Fruit fly (Drosophila melanogaster) whole organism, larva: ENCODE data around the gene Acp29AB.

Source experiments
- noc ChIP-seq: fragments of 200-800 bp; sonication (Bioruptor generic); optimal IDR thresholded peaks from 3 replicates; lab custom pipeline; 2019; ENCODE audit warnings: missing biosample characterization, mild to moderate bottlenecking, missing genetic modification characterization, moderate library complexity

Acp29AB gene

DNA sequence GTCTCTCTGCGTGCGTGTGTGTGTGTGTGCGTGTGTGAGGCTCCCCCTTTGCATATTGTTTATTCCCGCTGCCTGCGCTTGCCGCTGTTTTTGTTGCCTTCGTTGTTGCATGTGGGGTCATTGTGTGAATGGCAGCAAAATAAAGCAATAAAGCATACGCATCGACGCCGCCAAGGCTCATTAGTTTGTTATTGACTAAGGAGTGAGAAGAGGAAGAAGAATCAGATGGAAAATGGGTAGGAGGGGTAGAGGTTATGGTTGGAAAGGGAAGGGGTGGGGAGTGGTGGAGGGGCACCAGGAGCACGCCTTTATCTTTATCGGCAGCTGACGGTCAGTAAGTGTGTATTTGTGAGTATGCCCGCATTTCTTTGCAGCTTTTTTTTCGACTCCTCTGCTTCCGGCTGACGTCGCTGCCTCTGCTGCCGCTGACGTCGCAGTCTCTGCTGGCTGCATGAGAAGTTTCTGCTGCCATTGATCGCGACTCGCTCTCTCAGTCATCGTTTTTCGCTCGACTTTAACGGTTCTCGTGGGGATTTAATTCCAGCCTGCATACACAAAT, 26.4 kb upstream of the Acp29AB start:
- no peak for TF ChIP-seq noc (tag; lab: Kevin White, UChicago)

DNA sequence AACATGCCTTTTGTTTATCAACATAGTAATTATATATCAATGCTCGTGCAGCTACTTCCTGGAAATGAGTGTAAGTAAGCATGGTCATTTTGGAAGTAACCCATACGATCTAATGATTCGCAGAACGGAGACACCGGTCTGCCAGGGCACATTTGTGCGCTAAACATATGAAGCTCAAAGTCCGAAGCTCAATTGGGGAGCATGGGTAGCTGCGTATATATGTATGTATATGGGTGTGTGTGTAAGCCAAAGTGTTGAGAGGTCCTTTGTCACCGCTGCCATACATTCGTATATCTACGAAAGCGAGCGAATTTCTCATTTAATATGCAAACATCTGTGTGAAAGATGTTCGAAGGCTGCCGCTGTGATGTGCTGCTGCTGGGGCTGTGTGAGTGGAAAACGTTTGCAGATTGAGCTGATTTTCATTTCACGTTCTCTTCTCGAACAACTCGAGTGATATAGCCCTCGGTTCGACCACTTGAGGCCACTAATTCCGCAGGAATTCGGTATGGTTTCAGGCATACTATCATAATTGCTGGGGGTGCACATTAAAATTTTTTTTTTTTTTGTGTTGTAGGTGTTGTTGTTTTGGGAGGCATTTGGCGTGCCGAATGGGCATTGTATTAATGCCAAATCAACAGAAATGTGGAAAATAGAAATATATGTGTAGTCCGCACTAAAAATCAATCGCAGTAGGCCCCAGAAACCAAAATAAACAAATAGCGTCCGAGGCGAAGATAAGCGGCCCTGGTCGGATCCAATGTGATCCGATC, 25.3 kb upstream of the Acp29AB start:
- TF ChIP-seq noc (tag; lab: Kevin White, UChicago), result no peak

DNA sequence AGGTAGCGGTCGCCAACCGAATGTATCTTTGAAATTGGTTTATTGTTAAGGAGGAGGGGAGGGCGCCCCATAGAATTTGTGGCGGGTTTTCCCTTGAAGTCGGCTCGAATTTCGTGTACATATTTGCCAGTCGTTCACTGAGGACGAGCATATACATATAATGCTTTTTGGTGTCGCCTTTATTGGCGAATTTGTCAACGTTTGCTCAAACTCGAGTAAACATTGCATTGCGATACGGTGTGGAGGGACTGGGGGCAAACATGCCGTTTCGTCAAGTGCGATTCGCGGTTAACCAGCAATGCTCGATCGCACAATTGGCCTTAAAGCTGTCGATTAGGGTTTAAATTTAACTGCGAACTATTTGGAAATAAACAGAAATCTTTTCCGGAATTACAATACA, 24.5 kb upstream of the Acp29AB start:
- no peak for TF ChIP-seq noc (tag; lab: Kevin White, UChicago)

DNA sequence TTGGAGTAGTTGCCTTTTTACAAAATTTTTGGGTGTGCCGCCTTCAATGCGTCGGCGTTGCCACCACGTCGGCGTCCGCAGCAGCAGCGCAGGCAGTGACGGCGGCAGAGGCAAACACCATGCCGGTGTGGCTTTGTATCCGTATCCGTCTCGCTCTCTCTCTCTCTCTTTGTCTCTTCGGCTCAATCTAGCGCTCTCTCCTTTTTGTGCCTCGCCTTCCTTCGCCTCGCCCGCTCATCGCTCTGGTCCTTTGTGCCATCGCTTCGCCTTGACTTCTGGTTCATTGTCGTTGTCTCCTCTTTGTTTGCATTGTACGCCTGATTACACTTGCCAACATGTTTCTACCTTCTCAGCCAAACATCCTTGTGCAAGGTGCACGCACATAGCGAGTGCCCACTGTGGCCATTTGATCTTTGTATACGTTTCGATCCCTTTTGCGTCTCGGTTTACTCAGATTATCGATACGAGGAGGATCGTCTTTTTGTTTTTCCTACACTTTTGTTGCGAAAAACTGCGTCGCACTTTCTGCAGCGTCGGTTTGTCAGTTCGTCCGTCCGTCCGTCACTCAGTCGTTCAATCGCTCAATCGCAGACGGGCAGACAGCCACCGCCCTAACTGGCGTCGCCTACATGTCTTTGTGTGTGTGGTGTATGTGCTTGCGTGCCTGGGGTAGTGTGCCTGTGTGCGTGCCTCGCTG, 23.5 kb upstream of the Acp29AB start:
- TF ChIP-seq noc (tag; lab: Kevin White, UChicago), result peak; percentile 21

DNA sequence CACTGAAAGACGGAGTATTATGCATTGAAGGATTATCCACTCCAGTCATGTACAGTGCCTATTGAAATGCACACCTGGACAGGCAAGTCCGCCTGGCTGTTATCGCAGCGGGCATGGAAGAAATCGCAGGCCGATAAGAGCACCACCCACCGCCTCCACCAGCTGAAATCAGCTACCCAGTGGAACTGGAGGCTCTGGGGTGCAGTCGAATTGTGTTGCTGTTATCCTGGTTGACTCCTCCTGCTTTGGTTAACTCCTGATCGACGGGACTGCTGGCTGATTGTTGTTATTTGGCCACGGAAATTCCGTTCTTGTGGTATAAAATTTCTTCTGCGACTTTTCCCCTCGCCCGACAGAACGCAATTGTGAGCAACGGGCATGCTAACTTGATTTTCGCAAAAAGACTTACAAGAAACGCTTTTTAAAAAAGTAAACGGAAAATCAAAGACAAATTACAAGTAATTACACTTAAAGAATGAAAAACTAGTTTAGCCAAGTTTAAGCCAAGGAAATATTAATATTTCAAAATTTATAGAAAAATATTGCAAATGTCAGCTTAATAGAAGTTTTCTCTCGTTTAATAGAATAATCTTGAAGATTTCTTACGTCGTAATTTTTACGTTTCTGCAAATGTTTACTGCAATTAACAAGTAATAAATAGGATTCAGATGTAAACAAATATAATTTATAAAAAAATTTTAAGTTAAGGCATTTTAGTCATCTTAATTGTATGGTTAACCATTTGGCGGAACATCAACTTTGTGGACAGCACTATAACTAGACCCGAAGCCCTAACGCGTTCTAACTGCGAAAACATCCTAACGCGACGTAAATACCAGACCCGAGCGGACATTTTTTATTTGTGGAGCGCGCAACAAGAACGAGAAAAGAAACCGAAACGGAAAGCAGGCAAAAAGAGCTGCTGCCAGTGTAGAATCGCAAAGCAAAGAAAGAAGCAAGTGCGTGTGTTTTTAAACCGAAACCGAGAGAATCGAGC, 22.2 kb upstream of the Acp29AB start, which contains the start of the genes CG13398 and Akap200:
Gene CG13398 (minus strand): TSS at position 370 of the 997 bp plus-strand sequence.
Gene Akap200 (plus strand): TSS at position 804 of the 997 bp plus-strand sequence.
- no peak for TF ChIP-seq noc (tag; lab: Kevin White, UChicago)

DNA sequence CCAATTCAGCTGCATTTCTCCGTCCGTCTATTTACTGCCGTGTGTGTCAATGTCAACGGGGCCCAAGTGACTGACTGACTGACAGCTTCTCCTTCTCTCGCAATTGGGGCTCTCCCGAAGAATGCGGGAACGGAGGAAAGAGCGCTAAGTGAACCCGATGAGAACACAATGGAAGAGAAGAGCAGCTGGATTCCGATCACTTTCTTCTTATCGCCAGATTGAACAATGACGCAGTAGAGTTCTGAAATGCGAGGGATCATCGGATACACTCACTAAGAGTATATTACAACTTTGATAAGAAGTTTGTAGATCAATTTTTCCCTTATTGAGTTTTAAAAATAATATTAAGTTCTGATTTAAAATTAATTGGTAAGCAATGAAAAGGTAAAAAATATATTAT, 18.5 kb upstream of the Acp29AB start, which contains the start of gene Naglu:
Gene Naglu (minus strand): TSS at position 339 of the 400 bp plus-strand sequence.
- TF ChIP-seq noc (tag; lab: Kevin White, UChicago), result no peak

DNA sequence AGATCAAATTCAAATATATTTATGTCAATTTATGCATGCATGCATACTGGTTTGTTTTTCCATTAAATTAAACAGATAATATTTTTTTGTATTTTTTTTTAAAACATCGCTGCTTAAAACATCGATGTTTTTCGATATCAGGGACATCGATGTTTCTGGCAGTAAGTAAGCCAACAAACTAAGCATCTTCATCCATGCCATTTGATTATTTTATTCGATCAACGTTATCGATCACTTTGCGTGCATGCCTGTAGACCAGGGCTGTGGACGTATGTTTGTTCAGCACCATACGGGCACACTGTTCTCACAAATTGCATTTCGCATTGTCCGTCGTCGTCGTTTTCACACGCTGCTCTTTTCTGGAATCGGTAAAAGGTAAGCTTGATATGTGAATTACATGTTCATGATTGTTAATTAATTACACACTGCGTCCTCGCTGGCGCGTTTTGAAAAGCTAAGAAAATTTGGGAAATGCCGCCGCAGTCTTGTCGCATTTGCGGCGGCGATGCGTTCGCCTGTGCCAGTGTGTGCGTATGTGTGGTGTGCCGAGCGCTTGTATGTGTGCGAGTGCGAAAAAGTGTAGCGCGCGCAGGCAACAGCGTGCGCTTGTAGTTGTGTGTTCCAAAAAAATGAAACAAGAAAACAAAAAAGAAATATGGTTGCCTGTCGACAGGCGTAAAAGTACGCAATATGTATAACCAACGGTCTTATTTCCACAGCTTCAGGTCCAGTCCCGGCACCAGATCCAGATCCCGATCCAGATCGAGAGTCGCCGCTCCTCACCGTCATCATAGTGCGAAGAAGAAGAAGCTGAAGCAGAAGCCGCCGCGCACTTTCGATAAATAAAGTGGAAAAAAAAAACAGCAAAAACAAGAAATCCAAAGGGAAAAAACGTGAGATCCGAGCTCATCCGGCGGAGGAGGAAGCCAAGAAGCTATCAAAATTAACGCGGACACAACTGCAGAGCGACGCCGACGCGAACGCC, 10.6 kb upstream of the Acp29AB start, which contains the start of gene emb:
Gene emb (plus strand): TSS at position 288 of the 985 bp plus-strand sequence.
- peak; percentile 44 for TF ChIP-seq noc (tag; lab: Kevin White, UChicago)

DNA sequence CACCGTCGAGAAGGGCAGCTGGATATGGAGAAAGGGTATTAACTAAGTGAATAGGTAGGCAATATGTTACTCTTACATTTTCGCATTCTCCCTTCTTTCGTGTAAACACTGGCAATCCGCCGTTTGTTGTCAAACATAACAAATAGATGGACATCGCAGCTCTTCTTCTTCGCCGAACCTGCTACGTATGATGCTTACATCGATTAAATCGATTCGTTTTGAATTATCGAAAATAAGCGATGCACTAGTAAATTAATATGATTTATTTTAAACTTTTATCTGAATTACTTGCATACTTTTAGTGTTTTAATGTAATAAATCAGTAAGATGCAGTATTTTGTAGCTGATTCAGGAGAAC, 9.9 kb upstream of the Acp29AB start, which contains the start of gene fy:
Gene fy (minus strand): TSS at position 353 of the 358 bp plus-strand sequence.
- no peak for TF ChIP-seq noc (tag; lab: Kevin White, UChicago)

DNA sequence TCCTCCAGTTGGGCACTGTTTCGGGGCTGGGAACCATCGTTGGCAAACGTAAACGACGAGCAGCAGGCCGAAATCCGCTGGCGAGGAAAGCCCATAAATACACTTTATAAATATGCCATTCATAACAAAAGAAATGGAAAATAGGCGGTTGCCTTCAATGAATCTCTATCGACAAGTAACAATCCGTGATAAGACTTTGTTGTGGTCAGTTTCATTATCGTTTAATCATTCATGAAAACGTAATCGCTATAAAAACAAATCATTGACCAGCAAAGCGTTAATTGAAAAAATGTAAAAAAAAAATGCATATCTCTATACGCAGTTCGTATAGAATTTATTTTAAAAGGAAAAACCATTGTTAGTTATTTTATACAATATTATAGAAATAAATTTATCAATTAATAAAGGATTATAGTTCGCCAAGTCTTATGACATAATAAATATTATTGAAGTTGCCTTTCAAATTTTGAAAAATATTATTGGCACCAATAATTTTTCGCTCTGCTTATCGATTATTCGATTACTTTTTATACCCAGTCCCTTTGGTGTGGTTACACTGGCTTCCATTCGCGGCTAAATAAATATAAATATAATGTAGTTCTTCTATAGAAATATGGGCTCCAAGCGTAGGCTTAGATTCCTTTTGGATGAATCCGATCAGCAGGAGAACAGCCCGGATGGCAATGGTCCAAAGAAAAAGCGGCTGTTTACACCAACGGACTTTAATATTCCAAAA, 7.0 kb upstream of the Acp29AB start, which contains the start of gene CG31898:
Gene CG31898 (plus strand): TSS at position 559 of the 736 bp plus-strand sequence.
- TF ChIP-seq noc (tag; lab: Kevin White, UChicago), result no peak

DNA sequence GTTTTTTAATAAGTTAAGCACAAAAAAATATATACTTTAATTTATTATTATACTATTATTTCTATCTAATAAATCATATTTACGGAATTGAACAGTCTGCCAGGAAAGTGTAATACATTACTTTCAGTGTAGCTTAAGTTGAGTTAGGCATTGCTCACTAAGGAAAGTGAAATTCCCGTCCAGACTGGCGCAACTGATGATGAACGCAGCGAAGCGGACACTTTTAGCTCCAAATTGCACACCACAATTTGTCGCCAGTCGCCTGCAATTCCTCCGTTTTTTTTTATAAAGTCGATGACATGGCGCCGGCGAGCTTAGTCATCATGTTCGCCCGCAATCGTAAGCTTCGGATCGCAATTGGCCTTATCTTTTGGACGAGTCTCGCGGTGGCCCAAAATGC, 5.7 kb upstream of the Acp29AB start, which contains the start of gene CG13386:
Gene CG13386 (plus strand): TSS at position 301 of the 400 bp plus-strand sequence.
- no peak for TF ChIP-seq noc (tag; lab: Kevin White, UChicago)

DNA sequence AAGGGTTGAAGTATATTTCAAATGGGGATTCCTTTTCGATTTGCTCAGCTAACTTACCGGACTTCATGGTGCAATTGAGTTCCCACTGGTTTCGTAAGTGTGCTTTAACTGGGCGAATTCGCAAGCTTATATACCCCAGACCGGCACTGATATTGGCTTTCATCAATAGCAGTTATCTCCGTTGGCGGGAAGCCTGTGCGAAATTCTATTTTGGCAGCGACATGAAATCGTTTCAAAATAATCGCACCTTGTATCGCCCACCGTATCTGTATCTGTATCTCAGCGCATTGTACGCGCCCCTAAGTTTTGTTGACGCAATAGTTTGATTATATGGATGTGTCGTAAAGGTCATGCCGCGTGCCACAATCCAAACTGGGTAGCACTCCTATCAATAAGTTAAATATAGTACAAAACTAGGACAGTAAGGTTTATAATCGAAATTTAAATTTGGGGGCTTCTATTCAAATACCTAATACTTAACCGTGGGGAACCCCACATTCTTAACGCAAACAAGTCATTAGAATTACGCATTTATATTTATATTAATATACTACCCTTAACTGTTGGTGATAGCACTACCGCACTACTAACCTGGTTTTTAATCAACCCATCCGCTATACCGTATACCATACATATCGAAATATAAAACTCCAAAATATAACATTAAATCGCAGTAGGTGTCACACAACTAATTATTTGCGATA, 3.1 kb upstream of the Acp29AB start, which contains the start of the genes Peritrophin-15a and CG13385:
Gene Peritrophin-15a (minus strand): TSS at position 101 of the 704 bp plus-strand sequence.
Gene CG13385 (plus strand): TSS at position 654 of the 704 bp plus-strand sequence.
- TF ChIP-seq noc (tag; lab: Kevin White, UChicago), result no peak

DNA sequence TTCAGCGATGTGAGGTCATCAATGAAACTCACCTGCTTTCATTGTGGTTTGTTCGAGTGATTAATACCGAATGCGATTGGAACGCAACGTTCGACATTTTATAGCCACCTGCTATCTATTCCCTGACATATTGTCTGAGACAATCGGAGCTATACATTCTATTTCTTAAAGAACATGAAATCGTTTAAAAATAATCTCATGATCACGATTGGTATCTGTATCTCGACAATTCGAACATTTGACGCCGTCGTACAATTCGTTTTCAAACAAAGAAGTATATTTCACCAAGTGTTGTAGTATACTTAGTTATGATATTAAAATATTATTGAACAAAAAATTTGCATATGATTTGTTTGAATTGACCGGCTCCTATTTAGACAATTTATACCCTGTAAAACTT, 1.8 kb upstream of the Acp29AB start, which contains the start of gene Peritrophin-15b:
Gene Peritrophin-15b (minus strand): TSS at position 101 of the 400 bp plus-strand sequence.
- TF ChIP-seq noc (tag; lab: Kevin White, UChicago), result no peak
